Worm (Caenorhabditis elegans) whole organism, L1 larva: ENCODE measurements around the gene Y38C1AA.7.

Source experiments
- F16B12.6 ChIP-seq: fragments of 150-350 bp; optimal IDR thresholded peaks from 2 replicates; lab custom pipeline; 2014; ENCODE audit warnings: missing biosample characterization, missing genetic modification characterization
- ama-1 ChIP-seq: fragments of 150-350 bp; optimal IDR thresholded peaks from 2 replicates; lab custom pipeline; 2014
- dpl-1 ChIP-seq, 3 experiments: fragments of 150-350 bp in 2 of 3; sonication (generic microtip) in 1 of 3; optimal IDR thresholded peaks; 2 replicates each; lab custom pipeline; 2014 to 2017; ENCODE audit warnings: missing biosample characterization in 3 of 3, missing genetic modification characterization in 3 of 3, missing genetic modification reagents in 3 of 3
- efl-3 ChIP-seq: fragments of 200-800 bp; sonication (Bioruptor generic); optimal IDR thresholded peaks from 2 replicates; lab custom pipeline; 2018; ENCODE audit warnings: mild to moderate bottlenecking, missing genetic modification characterization, missing compliant biosample characterization
- nhr-76 ChIP-seq: sonication (generic microtip); optimal IDR thresholded peaks from 2 replicates; lab custom pipeline; 2017; ENCODE audit warnings: missing biosample characterization, missing genetic modification characterization
- nhr-77 ChIP-seq: fragments of 150-350 bp; optimal IDR thresholded peaks from 2 replicates; lab custom pipeline; 2014; ENCODE audit warnings: missing biosample characterization, missing genetic modification characterization
- skn-1 ChIP-seq: fragments of 150-350 bp; optimal IDR thresholded peaks from 2 replicates; lab custom pipeline; 2014; ENCODE audit warnings: missing biosample characterization, missing genetic modification characterization

- TF ChIP-seq nhr-76 (tag; lab: Kevin White, UChicago) (no peak), nhr-77 (tag; lab: Kevin White, UChicago) (no peak), dpl-1 (GFP tag; optimal IDR thresholded peaks at IDR 0.05; lab: Kevin White, UChicago) (no peak), efl-3 (GFP tag; lab: Kevin White, UChicago) (no peak), skn-1 (tag; lab: Kevin White, UChicago) (no peak), F16B12.6 (tag; lab: Kevin White, UChicago) (no peak), ama-1 (lab: Kevin White, UChicago) (no peak)
These were observed at the start of gene Y38C1AA.7 for ce11 chrIV:158662-159061.
